Fruit fly (Drosophila melanogaster) whole organism, adult: ENCODE measurements around the gene GMF.

Experiments used
- CG11617 ChIP-seq: fragments of 200-800 bp; sonication (Bioruptor generic); optimal IDR thresholded peaks from 2 replicates; lab custom pipeline; 2017; ENCODE audit warnings: mild to moderate bottlenecking, missing biosample characterization, missing genetic modification reagents, missing genetic modification characterization
- CG12768 ChIP-seq: fragments of 200-800 bp; sonication (Bioruptor generic); optimal IDR thresholded peaks from 2 replicates; lab custom pipeline; 2017; ENCODE audit warnings: missing biosample characterization, missing genetic modification characterization, mild to moderate bottlenecking, moderate library complexity, missing genetic modification reagents
- CG14711 ChIP-seq: fragments of 200-800 bp; sonication (Bioruptor generic); optimal IDR thresholded peaks from 2 replicates; lab custom pipeline; 2018; ENCODE audit warnings: missing biosample characterization, mild to moderate bottlenecking, missing genetic modification characterization, moderate library complexity
- CG1620 ChIP-seq: fragments of 200-800 bp; sonication (Bioruptor generic); optimal IDR thresholded peaks from 2 replicates; lab custom pipeline; 2016; ENCODE audit warnings: missing biosample characterization, missing genetic modification characterization
- CG33017 ChIP-seq: fragments of 200-800 bp; sonication (Bioruptor generic); optimal IDR thresholded peaks from 2 replicates; lab custom pipeline; 2018; ENCODE audit warnings: missing biosample characterization, mild to moderate bottlenecking, missing genetic modification characterization, moderate library complexity
- CG5204 ChIP-seq: fragments of 200-800 bp; sonication (Bioruptor generic); optimal IDR thresholded peaks from 2 replicates; lab custom pipeline; 2016; ENCODE audit warnings: missing biosample characterization, missing genetic modification characterization
- CG7045 ChIP-seq: fragments of 200-800 bp; sonication (Bioruptor generic); optimal IDR thresholded peaks from 2 replicates; lab custom pipeline; 2017; ENCODE audit warnings: missing biosample characterization, mild to moderate bottlenecking, missing genetic modification characterization
- CG7101 ChIP-seq: fragments of 200-800 bp; sonication (Bioruptor generic); optimal IDR thresholded peaks from 2 replicates; lab custom pipeline; 2018; ENCODE audit warnings: missing biosample characterization, mild to moderate bottlenecking, missing genetic modification characterization, moderate library complexity
- Clk ChIP-seq: fragments of 200-800 bp; sonication (Bioruptor generic); optimal IDR thresholded peaks from 2 replicates; lab custom pipeline; 2017; ENCODE audit warnings: missing biosample characterization, missing genetic modification characterization
- Crg-1 ChIP-seq: fragments of 200-800 bp; sonication (Bioruptor generic); optimal IDR thresholded peaks from 2 replicates; lab custom pipeline; 2016; ENCODE audit warnings: missing biosample characterization, missing genetic modification characterization
- Hr96 ChIP-seq: fragments of 200-800 bp; sonication (Bioruptor generic); optimal IDR thresholded peaks from 2 replicates; lab custom pipeline; 2016; ENCODE audit warnings: missing biosample characterization, missing genetic modification characterization
- Mnt ChIP-seq: fragments of 200-800 bp; sonication (Bioruptor generic); optimal IDR thresholded peaks from 2 replicates; lab custom pipeline; 2016; ENCODE audit warnings: missing biosample characterization, mild to moderate bottlenecking, missing genetic modification characterization
- bab1 ChIP-seq: fragments of 200-800 bp; sonication (Bioruptor generic); optimal IDR thresholded peaks from 3 replicates; lab custom pipeline; 2019; ENCODE audit warnings: missing biosample characterization, mild to moderate bottlenecking, missing genetic modification characterization, moderate library complexity
- cic ChIP-seq: fragments of 200-800 bp; sonication (Bioruptor generic); optimal IDR thresholded peaks from 2 replicates; lab custom pipeline; 2017; ENCODE audit warnings: missing biosample characterization, mild to moderate bottlenecking, missing genetic modification characterization, moderate library complexity
- cnc ChIP-seq, 2 experiments: fragments of >200 bp; optimal IDR thresholded peaks; 2 replicates each; lab custom pipeline; 2017
- kay ChIP-seq: fragments of 200-800 bp; sonication (Bioruptor generic); peaks from one replicate; lab custom pipeline; 2016; ENCODE audit warnings: missing biosample characterization, missing genetic modification characterization, borderline replicate concordance
- ovo ChIP-seq: fragments of 200-800 bp; sonication (Bioruptor generic); optimal IDR thresholded peaks from 2 replicates; lab custom pipeline; 2016; ENCODE audit warnings: missing biosample characterization, missing genetic modification characterization
- pad ChIP-seq: fragments of 200-800 bp; sonication (Bioruptor generic); optimal IDR thresholded peaks from 3 replicates; lab custom pipeline; 2017; ENCODE audit warnings: missing biosample characterization, missing genetic modification characterization, mild to moderate bottlenecking, moderate library complexity, missing genetic modification reagents
- tj ChIP-seq: fragments of 200-800 bp; sonication (Bioruptor generic); optimal IDR thresholded peaks from 3 replicates; lab custom pipeline; 2017; ENCODE audit warnings: missing biosample characterization, mild to moderate bottlenecking, missing genetic modification characterization, moderate library complexity
- toe ChIP-seq: fragments of 200-800 bp; sonication (Bioruptor generic); optimal IDR thresholded peaks from 2 replicates; lab custom pipeline; 2016; ENCODE audit warnings: missing biosample characterization, missing genetic modification characterization

Gene GMF

DNA sequence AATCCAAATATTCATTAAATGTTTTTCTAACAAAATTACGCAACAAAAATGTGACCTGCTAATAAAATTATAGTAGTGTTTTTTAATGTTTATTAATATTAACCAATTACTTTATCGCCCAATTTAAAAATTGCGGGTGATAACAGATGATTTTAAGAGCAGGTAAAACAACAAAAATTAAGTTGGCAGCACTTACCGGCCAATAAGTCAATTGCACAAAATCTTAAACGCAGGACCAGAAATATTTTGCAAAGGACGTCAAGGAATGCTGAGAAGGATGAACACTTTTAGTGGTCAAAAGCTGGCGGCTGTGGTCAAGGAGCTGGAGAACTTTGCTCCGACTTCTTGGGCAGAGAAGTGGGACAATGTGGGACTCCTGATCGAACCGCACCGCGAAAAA is 24.1 kb upstream of the GMF start, which contains the start of gene CG4278:
Gene CG4278, plus strand, starts transcription at position 178 of the 400 bp plus-strand sequence.
- TF ChIP-seq CG12768 (no peak), Hr96 (no peak), toe (no peak), kay (GFP tag; lab: Kevin White, UChicago) (no peak), ovo (GFP tag; lab: Kevin White, UChicago) (no peak), Mnt (GFP tag; lab: Kevin White, UChicago) (no peak), cic (GFP tag; lab: Kevin White, UChicago) (no peak), CG5204 (GFP tag; lab: Kevin White, UChicago) (no peak), CG14711 (tag; lab: Kevin White, UChicago) (no peak), CG33017 (no peak), pad (GFP tag; lab: Kevin White, UChicago) (no peak), Clk (GFP tag; lab: Kevin White, UChicago) (no peak), CG7101 (tag; lab: Kevin White, UChicago) (no peak), cnc (optimal IDR thresholded peaks at IDR 0.05; lab: Kevin White, UChicago) (no peak), CG11617 (GFP tag; lab: Kevin White, UChicago) (no peak), Crg-1 (GFP tag; lab: Kevin White, UChicago) (no peak), bab1 (GFP tag; lab: Kevin White, UChicago) (no peak), CG7045 (no peak)

DNA sequence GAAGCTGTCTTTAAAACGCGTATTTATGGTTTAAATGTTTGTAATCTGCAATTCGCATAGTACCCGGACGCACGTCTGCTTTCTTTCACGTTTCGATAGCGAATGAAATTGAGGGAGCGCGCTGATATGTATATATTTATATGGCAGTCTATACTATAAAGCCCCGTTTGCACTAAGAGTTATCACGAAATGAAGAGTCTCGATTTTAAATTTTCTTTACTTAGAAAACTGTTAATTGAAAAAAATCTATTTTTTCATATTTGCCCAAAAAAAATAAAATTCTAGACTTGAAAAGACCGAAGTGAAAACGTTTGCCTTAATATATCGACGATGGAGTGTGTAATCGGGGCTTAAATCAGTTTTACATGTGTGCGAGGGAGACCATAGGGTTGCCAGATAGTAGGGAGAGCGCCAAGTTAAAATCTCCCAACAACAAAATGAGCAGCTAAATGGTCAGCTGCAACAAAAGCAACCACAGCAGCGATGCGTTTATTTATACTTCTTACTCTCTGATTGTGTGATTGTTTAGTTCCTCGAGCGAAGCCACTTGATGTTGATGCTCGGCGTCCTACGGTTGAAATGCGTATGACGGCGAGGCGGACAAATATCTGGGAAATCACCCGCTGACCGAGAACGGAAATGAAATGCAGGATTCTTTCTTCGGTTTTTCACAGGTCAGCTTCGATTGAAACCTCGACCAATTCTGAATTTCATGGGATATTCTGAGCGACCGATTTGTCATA is 22.9 kb upstream of the GMF start, which contains the start of gene cact:
Gene cact, minus strand, starts transcription at position 693 of the 743 bp plus-strand sequence.
- TF ChIP-seq ovo (GFP tag; lab: Kevin White, UChicago) (peak; percentile 76), cic (GFP tag; lab: Kevin White, UChicago) (peak; percentile 86), CG33017 (peak; percentile 91), toe (peak; percentile 97), tj (GFP tag; lab: Kevin White, UChicago) (peak; percentile 81), kay (GFP tag; lab: Kevin White, UChicago) (peak; percentile 98), CG12768 (peak; percentile 88), Hr96 (peak; percentile 94), bab1 (GFP tag; lab: Kevin White, UChicago) (peak; percentile 94), CG7045 (peak; percentile 92), CG1620 (GFP tag; lab: Kevin White, UChicago) (peak; percentile 94), CG7101 (tag; lab: Kevin White, UChicago) (peak; percentile 95), CG5204 (GFP tag; lab: Kevin White, UChicago) (peak; percentile 95), Clk (GFP tag; lab: Kevin White, UChicago) (peak; percentile 57), Mnt (GFP tag; lab: Kevin White, UChicago) (peak; percentile 94), cnc (optimal IDR thresholded peaks at IDR 0.05; lab: Kevin White, UChicago) (no peak), Crg-1 (GFP tag; lab: Kevin White, UChicago) (peak; percentile 69), pad (GFP tag; lab: Kevin White, UChicago) (peak; percentile 68), CG11617 (GFP tag; lab: Kevin White, UChicago) (peak; percentile 94), CG14711 (tag; lab: Kevin White, UChicago) (peak; percentile 91)

DNA sequence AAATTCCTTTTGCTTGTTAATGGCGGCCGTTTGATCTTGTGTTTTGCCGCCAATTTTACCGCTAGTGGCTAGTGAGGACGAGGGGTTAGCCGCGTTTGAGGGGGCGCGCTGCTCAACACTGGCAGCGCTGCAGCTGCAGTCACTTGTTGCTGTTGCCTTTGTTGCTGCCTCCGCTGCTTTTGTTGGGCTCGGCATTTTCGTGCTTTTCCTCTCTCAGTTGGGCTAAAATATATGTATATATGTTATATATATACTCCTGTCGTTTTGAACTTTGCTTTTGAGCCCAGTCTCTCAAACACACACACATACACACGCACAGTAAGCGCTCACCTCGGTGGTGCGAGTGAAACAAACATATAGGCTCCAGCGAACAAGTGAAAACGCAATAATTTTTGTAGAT is 22.1 kb upstream of the GMF start:
- TF ChIP-seq CG1620 (GFP tag; lab: Kevin White, UChicago) (peak; percentile 6), Hr96 (peak; percentile 22), CG33017 (peak; percentile 41), CG7101 (tag; lab: Kevin White, UChicago) (no peak), ovo (GFP tag; lab: Kevin White, UChicago) (peak; percentile 86), cic (GFP tag; lab: Kevin White, UChicago) (peak; percentile 30), Clk (GFP tag; lab: Kevin White, UChicago) (peak; percentile 13), CG14711 (tag; lab: Kevin White, UChicago) (no peak), cnc (optimal IDR thresholded peaks at IDR 0.05; lab: Kevin White, UChicago) (no peak), kay (GFP tag; lab: Kevin White, UChicago) (no peak), Crg-1 (GFP tag; lab: Kevin White, UChicago) (peak; percentile 38), CG11617 (GFP tag; lab: Kevin White, UChicago) (no peak), CG7045 (no peak), CG5204 (GFP tag; lab: Kevin White, UChicago) (no peak), toe (peak; percentile 30), tj (GFP tag; lab: Kevin White, UChicago) (peak; percentile 83), pad (GFP tag; lab: Kevin White, UChicago) (peak; percentile 88), CG12768 (peak; percentile 72), Mnt (GFP tag; lab: Kevin White, UChicago) (peak; percentile 23), bab1 (GFP tag; lab: Kevin White, UChicago) (no peak)

DNA sequence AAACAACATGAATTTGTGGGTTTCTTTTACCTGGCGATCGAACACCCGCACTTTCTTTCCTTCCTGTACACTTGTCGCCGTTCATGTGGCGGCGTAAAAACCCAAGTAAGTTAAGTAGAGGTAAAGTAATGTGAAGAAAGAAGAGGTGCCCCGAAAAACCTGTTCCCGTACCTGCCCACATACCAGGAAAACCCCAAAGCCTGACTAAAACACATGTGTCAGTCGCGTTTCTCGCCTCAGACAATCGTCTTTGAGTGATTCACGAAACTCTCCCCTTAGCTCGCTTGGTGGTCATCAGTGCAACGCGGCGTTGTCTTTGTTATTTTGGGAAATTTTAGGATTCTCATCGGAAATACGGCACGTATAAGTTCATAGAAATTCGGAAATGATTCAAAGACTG is 20.8 kb upstream of the GMF start:
- TF ChIP-seq Clk (GFP tag; lab: Kevin White, UChicago) (no peak), CG33017 (no peak), cnc (optimal IDR thresholded peaks at IDR 0.05; lab: Kevin White, UChicago) (no peak), CG5204 (GFP tag; lab: Kevin White, UChicago) (no peak), cic (GFP tag; lab: Kevin White, UChicago) (no peak), Hr96 (no peak), Mnt (GFP tag; lab: Kevin White, UChicago) (no peak), CG7045 (no peak), tj (GFP tag; lab: Kevin White, UChicago) (no peak), CG1620 (GFP tag; lab: Kevin White, UChicago) (no peak), kay (GFP tag; lab: Kevin White, UChicago) (no peak), toe (no peak), bab1 (GFP tag; lab: Kevin White, UChicago) (no peak), pad (GFP tag; lab: Kevin White, UChicago) (no peak), ovo (GFP tag; lab: Kevin White, UChicago) (no peak), CG12768 (no peak), CG14711 (tag; lab: Kevin White, UChicago) (no peak), CG11617 (GFP tag; lab: Kevin White, UChicago) (no peak)
